Fruit fly (Drosophila melanogaster) whole organism, prepupa: ENCODE data around the gene CG33725.

Experiments used
- CG10669 ChIP-seq: fragments of 200-800 bp; sonication (Bioruptor generic); optimal IDR thresholded peaks from 3 replicates; lab custom pipeline; 2018; ENCODE audit warnings: missing biosample characterization, mild to moderate bottlenecking, missing genetic modification characterization, moderate library complexity
- CG34406 ChIP-seq: fragments of 200-800 bp; sonication (Bioruptor generic); optimal IDR thresholded peaks from 3 replicates; lab custom pipeline; 2016; ENCODE audit warnings: missing biosample characterization, missing genetic modification characterization
- CG6276 ChIP-seq: fragments of 200-800 bp; sonication (Bioruptor generic); optimal IDR thresholded peaks from 2 replicates; lab custom pipeline; 2017; ENCODE audit warnings: missing biosample characterization, mild to moderate bottlenecking, missing genetic modification characterization
- Hr38 ChIP-seq: sonication (Bioruptor generic); optimal IDR thresholded peaks from 2 replicates; lab custom pipeline; 2016; ENCODE audit warnings: missing biosample characterization, missing genetic modification characterization
- Lpt ChIP-seq: fragments of 200-800 bp; sonication (Bioruptor generic); optimal IDR thresholded peaks from 3 replicates; lab custom pipeline; 2016; ENCODE audit warnings: missing biosample characterization, missing genetic modification characterization
- salr ChIP-seq, 2 experiments: fragments of 200-800 bp; sonication (Bioruptor generic); optimal IDR thresholded peaks; 3 replicates each; lab custom pipeline; 2016 to 2018; ENCODE audit warnings: missing biosample characterization in 2 of 2, missing genetic modification characterization in 2 of 2, mild to moderate bottlenecking in 1 of 2
- spab ChIP-seq: fragments of 200-800 bp; sonication (Bioruptor generic); optimal IDR thresholded peaks from 2 replicates; lab custom pipeline; 2017; ENCODE audit warnings: missing biosample characterization, mild to moderate bottlenecking, missing genetic modification characterization, missing genetic modification reagents

DNA sequence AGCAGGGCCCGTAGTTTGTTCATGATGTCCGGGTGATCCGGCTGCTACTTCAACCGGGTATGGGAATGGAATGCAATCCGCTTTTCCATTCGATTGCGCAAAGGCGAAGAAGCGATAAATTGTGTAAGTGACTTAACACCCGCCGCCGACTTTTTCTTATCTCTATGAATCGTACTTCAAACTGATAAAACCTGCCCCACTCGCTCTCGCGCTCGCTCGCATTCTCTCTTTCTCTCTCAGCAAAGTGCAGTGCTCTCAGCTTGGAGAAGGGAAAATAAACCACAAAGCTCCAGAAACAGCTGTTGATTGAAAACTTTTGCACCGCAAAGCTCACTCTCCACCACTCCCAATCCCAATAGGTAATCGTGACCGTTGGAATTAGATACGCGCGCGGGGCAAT is 7.5 kb downstream of the CG33725 start:
- no peak for TF ChIP-seq Hr38
- no peak for TF ChIP-seq Lpt (GFP tag; lab: Kevin White, UChicago)
- no peak for TF ChIP-seq salr (GFP tag; optimal IDR thresholded peaks at IDR 0.05; lab: Kevin White, UChicago)
- peak; percentile 63 for TF ChIP-seq CG6276 (GFP tag; lab: Kevin White, UChicago)
- TF ChIP-seq CG34406: no peak
- no peak for TF ChIP-seq CG10669
- no peak for TF ChIP-seq spab
